Worm (Caenorhabditis elegans): Measurements from ENCODE around the gene arrd-19.

arrd-19 gene

DNA sequence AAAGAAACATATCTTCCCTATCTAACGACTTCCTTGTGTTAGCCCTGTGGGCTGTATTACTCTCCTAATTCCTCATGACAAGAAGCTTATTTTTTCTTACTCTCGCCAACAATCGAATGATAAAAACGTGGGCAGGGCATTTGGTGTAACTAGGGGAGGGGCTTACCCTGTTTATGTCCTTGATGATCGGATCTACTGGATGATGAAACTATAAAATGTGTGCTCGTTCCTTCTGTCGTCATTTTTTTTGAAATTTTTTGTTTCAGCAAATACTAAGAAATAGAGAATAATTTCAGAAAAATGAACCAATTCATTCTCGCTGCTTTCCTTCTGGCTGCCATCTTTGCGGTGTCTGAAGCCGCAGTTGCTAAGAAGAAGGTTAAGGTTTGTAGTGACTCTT, 27.2 kb upstream of the arrd-19 start, which contains the start of gene C17B7.3:
C17B7.3 (plus strand) TSS at position 301 of the 400 bp plus-strand sequence.
- TF ChIP-seq dve-1 (tag; optimal IDR thresholded peaks at IDR 0.05; ENCODE audit: insufficient read depth) (no peak), aha-1 (tag) (no peak), T26A8.4 (GFP tag; IDR thresholded peaks at IDR 0.05) (no peak), ztf-7 (tag; optimal IDR thresholded peaks at IDR 0.05) (no peak), nhr-28 (tag; optimal IDR thresholded peaks at IDR 0.05) (no peak)

DNA sequence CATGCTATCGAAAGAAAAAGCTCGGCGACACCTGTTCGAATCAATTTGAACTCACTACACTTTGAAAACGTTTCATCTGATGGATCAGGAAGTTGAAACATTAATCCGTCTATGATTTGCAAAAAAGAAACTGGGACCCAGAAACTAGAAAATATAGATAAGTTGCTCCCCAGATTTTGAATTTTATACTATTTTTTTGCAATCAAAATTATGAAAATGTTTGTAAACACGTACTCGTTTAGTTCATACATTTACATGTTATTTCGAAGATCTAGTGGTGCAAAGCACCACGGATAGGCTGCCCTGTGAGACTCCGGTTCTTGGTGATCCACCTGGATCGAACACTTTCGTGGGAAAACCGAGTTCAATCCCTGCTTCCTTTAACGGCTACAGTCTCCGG, 26.6 kb upstream of the arrd-19 start, which contains the start of gene C17B7.10:
C17B7.10 (minus strand) TSS at position 101 of the 400 bp plus-strand sequence.
- TF ChIP-seq rbr-2 (tag; optimal IDR thresholded peaks at IDR 0.05) (no peak), ces-1 (GFP tag; optimal IDR thresholded peaks at IDR 0.05) (no peak)

DNA sequence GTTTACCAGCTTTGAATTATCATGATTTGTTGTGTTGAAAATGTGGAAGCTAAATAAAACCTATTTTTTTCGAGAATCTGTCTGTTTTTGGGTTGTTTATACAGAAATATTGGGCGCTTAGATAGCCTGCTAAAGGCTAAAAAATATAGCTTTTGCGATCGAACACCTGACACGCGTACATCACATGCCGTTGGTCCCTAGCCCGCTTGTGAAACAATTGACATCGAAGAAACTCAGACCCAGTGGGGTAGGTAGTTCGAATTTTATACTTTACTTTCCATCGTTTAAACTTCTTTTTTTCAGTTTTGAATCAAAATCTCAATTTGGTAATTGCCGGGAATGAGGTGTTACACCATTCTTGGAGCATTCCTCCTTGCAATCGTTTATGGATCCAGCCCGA, 23.7 kb upstream of the arrd-19 start, which contains the start of gene C17B7.4:
C17B7.4 (plus strand) TSS at position 301 of the 400 bp plus-strand sequence.
- TF ChIP-seq Y5F2A.4 (GFP tag; optimal IDR thresholded peaks at IDR 0.05): no peak
- TF ChIP-seq zip-2 (tag; optimal IDR thresholded peaks at IDR 0.05): no peak
- no peak for TF ChIP-seq nhr-25 (tag; optimal IDR thresholded peaks at IDR 0.05; ENCODE audit: borderline replicate concordance, insufficient read depth)
- no peak for TF ChIP-seq F44E2.7 (GFP tag; IDR thresholded peaks at IDR 0.05)
- no peak for TF ChIP-seq nhr-111 (GFP tag; optimal IDR thresholded peaks at IDR 0.05)
- TF ChIP-seq Y48G9A.11 (GFP tag; IDR thresholded peaks at IDR 0.05): no peak
- no peak for TF ChIP-seq lin-39 (tag; optimal IDR thresholded peaks at IDR 0.05)
- no peak for TF ChIP-seq mdt-29 (GFP tag; IDR thresholded peaks at IDR 0.05)
- no peak for TF ChIP-seq F37D6.2 (tag; optimal IDR thresholded peaks at IDR 0.05)
- TF ChIP-seq hif-1 (tag; optimal IDR thresholded peaks at IDR 0.05): no peak
- no peak for TF ChIP-seq lin-1 (GFP tag; IDR thresholded peaks at IDR 0.05)

DNA sequence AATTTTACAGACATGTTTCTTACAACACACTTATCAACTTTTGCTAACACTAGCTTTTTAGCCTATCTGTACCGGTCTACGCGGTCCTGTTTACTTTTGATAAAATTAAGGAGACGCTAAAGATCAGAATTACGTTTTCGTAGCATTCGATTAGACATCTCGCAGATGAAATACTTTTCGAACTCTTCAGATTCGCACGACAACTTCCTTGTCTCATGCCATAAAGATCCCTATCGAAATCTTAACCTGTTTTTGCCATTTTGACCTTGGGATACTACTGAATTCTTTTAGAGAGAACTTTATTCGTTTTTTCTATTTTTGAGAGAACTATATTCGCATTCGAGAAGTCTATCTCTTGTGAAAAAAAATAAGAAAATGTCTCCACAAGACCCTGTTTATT, 18.0 kb upstream of the arrd-19 start, which contains the start of gene C17B7.5:
C17B7.5 (plus strand) TSS at position 301 of the 400 bp plus-strand sequence.
- TF ChIP-seq egl-43 (GFP tag; IDR thresholded peaks at IDR 0.05) (no peak), daf-16 (GFP tag; optimal IDR thresholded peaks at IDR 0.05) (no peak), daf-16 (tag; optimal IDR thresholded peaks at IDR 0.05) (no peak), F44E2.7 (GFP tag; IDR thresholded peaks at IDR 0.05) (no peak), pqm-1 (tag; optimal IDR thresholded peaks at IDR 0.05) (no peak), aha-1 (tag) (no peak), duxl-1 (tag; optimal IDR thresholded peaks at IDR 0.05; ENCODE audit: poor library complexity) (no peak), ceh-32 (tag; optimal IDR thresholded peaks at IDR 0.05; ENCODE audit: poor library complexity) (no peak), ceh-62 (tag; optimal IDR thresholded peaks at IDR 0.05) (no peak), lsy-2 (tag; optimal IDR thresholded peaks at IDR 0.05) (no peak), rbr-2 (tag; optimal IDR thresholded peaks at IDR 0.05) (no peak), ztf-11 (tag; optimal IDR thresholded peaks at IDR 0.05) (no peak), daf-19 (GFP tag; conservative IDR thresholded peaks at IDR 0.05) (no peak), lir-3 (tag; optimal IDR thresholded peaks at IDR 0.05) (no peak), unc-62 (GFP tag; optimal IDR thresholded peaks at IDR 0.05 in 1 of 2) (no peak), unc-62 (tag; optimal IDR thresholded peaks at IDR 0.05) (no peak), dve-1 (tag; optimal IDR thresholded peaks at IDR 0.05; ENCODE audit: insufficient read depth) (no peak), snpc-4 (tag; optimal IDR thresholded peaks at IDR 0.05) (no peak), aly-2 (tag; optimal IDR thresholded peaks at IDR 0.05) (no peak), mxl-3 (GFP tag; optimal IDR thresholded peaks at IDR 0.05) (no peak)

DNA sequence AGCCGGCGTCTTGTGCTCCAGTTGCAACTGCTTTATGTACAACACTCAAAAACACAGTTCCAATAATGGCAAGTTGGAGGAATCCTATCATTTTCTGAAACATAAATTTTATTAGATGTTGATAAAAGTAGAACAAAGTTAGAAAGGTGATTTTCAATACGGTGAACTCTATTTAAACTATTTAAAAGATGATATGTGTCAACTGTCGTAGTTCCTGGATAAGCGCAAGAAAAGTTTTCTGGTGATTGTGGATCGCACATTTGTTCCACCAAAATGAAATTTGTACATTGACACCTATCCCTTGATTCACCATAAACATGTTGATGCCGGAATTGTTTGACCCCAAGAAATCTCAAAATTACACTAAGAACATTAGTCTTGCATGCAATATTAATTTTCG, 16.7 kb upstream of the arrd-19 start, which contains the start of gene C17B7.9:
C17B7.9 (minus strand) TSS at position 101 of the 400 bp plus-strand sequence.
- TF ChIP-seq nhr-102 (tag; optimal IDR thresholded peaks at IDR 0.05): no peak
- TF ChIP-seq dmd-6 (GFP tag; IDR thresholded peaks at IDR 0.05): no peak
- no peak for TF ChIP-seq aha-1 (tag)
- no peak for TF ChIP-seq tra-1 (GFP tag; IDR thresholded peaks at IDR 0.05)
- no peak for TF ChIP-seq ama-1 (optimal IDR thresholded peaks at IDR 0.05)
- TF ChIP-seq T26A8.4 (GFP tag; IDR thresholded peaks at IDR 0.05): no peak
- no peak for TF ChIP-seq cey-2 (tag; optimal IDR thresholded peaks at IDR 0.05; ENCODE audit: borderline replicate concordance, insufficient read depth)
- TF ChIP-seq mep-1 (tag; optimal IDR thresholded peaks at IDR 0.05): no peak
- no peak for TF ChIP-seq tag-97 (GFP tag; IDR thresholded peaks at IDR 0.05)
- TF ChIP-seq lir-3 (tag; optimal IDR thresholded peaks at IDR 0.05): no peak
- no peak for TF ChIP-seq lin-39 (tag; optimal IDR thresholded peaks at IDR 0.05)
- no peak for TF ChIP-seq lin-15B (tag; optimal IDR thresholded peaks at IDR 0.05)
- no peak for TF ChIP-seq gei-8 (GFP tag; optimal IDR thresholded peaks at IDR 0.05)
- TF ChIP-seq ceh-20 (GFP tag; IDR thresholded peaks at IDR 0.05): no peak
- TF ChIP-seq unc-130 (GFP tag; optimal IDR thresholded peaks at IDR 0.05): no peak
- TF ChIP-seq vab-7 (GFP tag; IDR thresholded peaks at IDR 0.05): no peak
